Fruit fly (Drosophila melanogaster) whole organism, adult: ENCODE data around the gene mnb.

Source experiments
- CG11617 ChIP-seq: fragments of 200-800 bp; sonication (Bioruptor generic); optimal IDR thresholded peaks from 2 replicates; lab custom pipeline; 2017; ENCODE audit warnings: mild to moderate bottlenecking, missing biosample characterization, missing genetic modification reagents, missing genetic modification characterization
- CG12768 ChIP-seq: fragments of 200-800 bp; sonication (Bioruptor generic); optimal IDR thresholded peaks from 2 replicates; lab custom pipeline; 2017; ENCODE audit warnings: missing biosample characterization, missing genetic modification characterization, mild to moderate bottlenecking, moderate library complexity, missing genetic modification reagents
- CG14711 ChIP-seq: fragments of 200-800 bp; sonication (Bioruptor generic); optimal IDR thresholded peaks from 2 replicates; lab custom pipeline; 2018; ENCODE audit warnings: missing biosample characterization, mild to moderate bottlenecking, missing genetic modification characterization, moderate library complexity
- CG1620 ChIP-seq: fragments of 200-800 bp; sonication (Bioruptor generic); optimal IDR thresholded peaks from 2 replicates; lab custom pipeline; 2016; ENCODE audit warnings: missing biosample characterization, missing genetic modification characterization
- CG33017 ChIP-seq: fragments of 200-800 bp; sonication (Bioruptor generic); optimal IDR thresholded peaks from 2 replicates; lab custom pipeline; 2018; ENCODE audit warnings: missing biosample characterization, mild to moderate bottlenecking, missing genetic modification characterization, moderate library complexity
- CG5204 ChIP-seq: fragments of 200-800 bp; sonication (Bioruptor generic); optimal IDR thresholded peaks from 2 replicates; lab custom pipeline; 2016; ENCODE audit warnings: missing biosample characterization, missing genetic modification characterization
- CG7045 ChIP-seq: fragments of 200-800 bp; sonication (Bioruptor generic); optimal IDR thresholded peaks from 2 replicates; lab custom pipeline; 2017; ENCODE audit warnings: missing biosample characterization, mild to moderate bottlenecking, missing genetic modification characterization
- CG7101 ChIP-seq: fragments of 200-800 bp; sonication (Bioruptor generic); optimal IDR thresholded peaks from 2 replicates; lab custom pipeline; 2018; ENCODE audit warnings: missing biosample characterization, mild to moderate bottlenecking, missing genetic modification characterization, moderate library complexity
- Clk ChIP-seq: fragments of 200-800 bp; sonication (Bioruptor generic); optimal IDR thresholded peaks from 2 replicates; lab custom pipeline; 2017; ENCODE audit warnings: missing biosample characterization, missing genetic modification characterization
- Crg-1 ChIP-seq: fragments of 200-800 bp; sonication (Bioruptor generic); optimal IDR thresholded peaks from 2 replicates; lab custom pipeline; 2016; ENCODE audit warnings: missing biosample characterization, missing genetic modification characterization
- Hr96 ChIP-seq: fragments of 200-800 bp; sonication (Bioruptor generic); optimal IDR thresholded peaks from 2 replicates; lab custom pipeline; 2016; ENCODE audit warnings: missing biosample characterization, missing genetic modification characterization
- Mnt ChIP-seq: fragments of 200-800 bp; sonication (Bioruptor generic); optimal IDR thresholded peaks from 2 replicates; lab custom pipeline; 2016; ENCODE audit warnings: missing biosample characterization, mild to moderate bottlenecking, missing genetic modification characterization
- bab1 ChIP-seq: fragments of 200-800 bp; sonication (Bioruptor generic); optimal IDR thresholded peaks from 3 replicates; lab custom pipeline; 2019; ENCODE audit warnings: missing biosample characterization, mild to moderate bottlenecking, missing genetic modification characterization, moderate library complexity
- cic ChIP-seq: fragments of 200-800 bp; sonication (Bioruptor generic); optimal IDR thresholded peaks from 2 replicates; lab custom pipeline; 2017; ENCODE audit warnings: missing biosample characterization, mild to moderate bottlenecking, missing genetic modification characterization, moderate library complexity
- cnc ChIP-seq, 2 experiments: fragments of >200 bp; optimal IDR thresholded peaks; 2 replicates each; lab custom pipeline; 2017
- kay ChIP-seq: fragments of 200-800 bp; sonication (Bioruptor generic); peaks from one replicate; lab custom pipeline; 2016; ENCODE audit warnings: missing biosample characterization, missing genetic modification characterization, borderline replicate concordance
- ovo ChIP-seq: fragments of 200-800 bp; sonication (Bioruptor generic); optimal IDR thresholded peaks from 2 replicates; lab custom pipeline; 2016; ENCODE audit warnings: missing biosample characterization, missing genetic modification characterization
- pad ChIP-seq: fragments of 200-800 bp; sonication (Bioruptor generic); optimal IDR thresholded peaks from 3 replicates; lab custom pipeline; 2017; ENCODE audit warnings: missing biosample characterization, missing genetic modification characterization, mild to moderate bottlenecking, moderate library complexity, missing genetic modification reagents
- tj ChIP-seq: fragments of 200-800 bp; sonication (Bioruptor generic); optimal IDR thresholded peaks from 3 replicates; lab custom pipeline; 2017; ENCODE audit warnings: missing biosample characterization, mild to moderate bottlenecking, missing genetic modification characterization, moderate library complexity
- toe ChIP-seq: fragments of 200-800 bp; sonication (Bioruptor generic); optimal IDR thresholded peaks from 2 replicates; lab custom pipeline; 2016; ENCODE audit warnings: missing biosample characterization, missing genetic modification characterization

Gene mnb

dm6 chrX:17881138-17882121 is 5.6 kb downstream of the mnb start:
- TF ChIP-seq pad (GFP tag; lab: Kevin White, UChicago) (peak; percentile 45), Clk (no peak), cnc (optimal IDR thresholded peaks at IDR 0.05; lab: Kevin White, UChicago) (no peak), toe (no peak), tj (peak; percentile 84), CG7101 (tag; lab: Kevin White, UChicago) (peak; percentile 73), Mnt (GFP tag; lab: Kevin White, UChicago) (peak; percentile 18), Crg-1 (GFP tag; lab: Kevin White, UChicago) (peak; percentile 24), CG1620 (GFP tag; lab: Kevin White, UChicago) (peak; percentile 33), CG5204 (peak; percentile 41), bab1 (GFP tag; lab: Kevin White, UChicago) (peak; percentile 81), kay (GFP tag; lab: Kevin White, UChicago) (peak; percentile 50), CG14711 (tag; lab: Kevin White, UChicago) (peak; percentile 69), ovo (GFP tag; lab: Kevin White, UChicago) (peak; percentile 7), CG33017 (tag; lab: Kevin White, UChicago) (peak; percentile 40), cic (GFP tag; lab: Kevin White, UChicago) (no peak)

- peak; percentile 90 for TF ChIP-seq CG7045 (GFP tag; lab: Kevin White, UChicago)
- peak; percentile 89 for TF ChIP-seq CG11617 (GFP tag; lab: Kevin White, UChicago)
- peak; percentile 97 for TF ChIP-seq Hr96 (GFP tag; lab: Kevin White, UChicago)
- peak; percentile 84 for TF ChIP-seq tj
- peak; percentile 44 for TF ChIP-seq ovo (GFP tag; lab: Kevin White, UChicago)
- peak; percentile 90 for TF ChIP-seq CG5204
- peak; percentile 98 for TF ChIP-seq CG7101 (tag; lab: Kevin White, UChicago)
- TF ChIP-seq CG12768 = peak; percentile 90
- peak; percentile 94 for TF ChIP-seq Mnt (GFP tag; lab: Kevin White, UChicago)
- TF ChIP-seq Clk = peak; percentile 80
- TF ChIP-seq cic (GFP tag; lab: Kevin White, UChicago) = peak; percentile 57
- peak; percentile 84 for TF ChIP-seq pad (GFP tag; lab: Kevin White, UChicago)
- peak; percentile 89 for TF ChIP-seq CG1620 (GFP tag; lab: Kevin White, UChicago)
- TF ChIP-seq Crg-1 (GFP tag; lab: Kevin White, UChicago) = peak; percentile 94
- TF ChIP-seq CG14711 (tag; lab: Kevin White, UChicago) = peak; percentile 91
- peak; percentile 85 for TF ChIP-seq kay (GFP tag; lab: Kevin White, UChicago)
- peak; percentile 90 for TF ChIP-seq toe
- TF ChIP-seq cnc (optimal IDR thresholded peaks at IDR 0.05; lab: Kevin White, UChicago) = no peak
- TF ChIP-seq CG33017 (tag; lab: Kevin White, UChicago) = peak; percentile 94
- TF ChIP-seq bab1 (GFP tag; lab: Kevin White, UChicago) = peak; percentile 87
These were observed 6.6 kb downstream of the mnb start for dm6 chrX:17880269-17880889.

DNA sequence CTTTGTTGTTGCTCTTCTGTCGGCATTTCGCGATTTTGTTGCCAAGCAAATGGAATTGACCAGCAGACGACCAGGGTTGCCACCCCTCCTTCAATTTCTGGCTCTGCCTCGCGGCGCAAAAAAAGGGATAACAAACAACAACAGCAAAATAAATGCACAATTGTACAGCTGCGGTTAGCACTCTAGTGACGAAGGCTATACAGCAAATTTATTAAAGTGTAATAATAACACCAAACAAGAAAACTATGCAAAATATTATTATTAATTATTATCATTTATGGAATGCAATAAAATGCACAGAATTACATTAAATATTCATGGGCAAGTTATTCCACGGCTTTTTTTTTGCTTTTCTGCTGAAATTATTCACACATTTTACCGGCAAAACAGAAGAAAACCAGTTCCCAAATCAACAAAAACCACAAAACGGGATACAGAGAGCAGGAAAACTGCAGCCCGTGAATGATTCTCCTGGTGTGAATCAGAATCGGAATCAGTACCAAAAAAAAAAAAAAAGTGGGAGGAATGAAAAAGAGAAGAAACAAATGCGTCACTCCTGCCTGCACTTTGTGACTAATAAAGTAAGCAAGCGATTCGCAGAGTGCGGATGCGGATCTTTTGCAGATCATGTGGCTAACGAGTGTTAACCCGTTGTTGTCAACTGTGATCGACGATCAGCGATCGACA is 7.7 kb downstream of the mnb start:
- TF ChIP-seq pad (GFP tag; lab: Kevin White, UChicago) (peak; percentile 16), CG7101 (tag; lab: Kevin White, UChicago) (peak; percentile 5), kay (GFP tag; lab: Kevin White, UChicago) (peak; percentile 32), CG12768 (no peak), toe (no peak), CG14711 (tag; lab: Kevin White, UChicago) (peak; percentile 57)

dm6 chrX:17878632-17879033 is 8.4 kb downstream of the mnb start:
- TF ChIP-seq Clk (no peak), CG1620 (GFP tag; lab: Kevin White, UChicago) (no peak), Crg-1 (GFP tag; lab: Kevin White, UChicago) (no peak), Mnt (GFP tag; lab: Kevin White, UChicago) (peak; percentile 50), bab1 (GFP tag; lab: Kevin White, UChicago) (peak; percentile 38), tj (no peak), CG12768 (peak; percentile 46), toe (peak; percentile 10), CG11617 (GFP tag; lab: Kevin White, UChicago) (peak; percentile 3), CG5204 (no peak), ovo (GFP tag; lab: Kevin White, UChicago) (no peak), CG33017 (tag; lab: Kevin White, UChicago) (no peak), cnc (optimal IDR thresholded peaks at IDR 0.05; lab: Kevin White, UChicago) (no peak), cic (GFP tag; lab: Kevin White, UChicago) (peak; percentile 46), Hr96 (GFP tag; lab: Kevin White, UChicago) (no peak), pad (GFP tag; lab: Kevin White, UChicago) (no peak)

DNA sequence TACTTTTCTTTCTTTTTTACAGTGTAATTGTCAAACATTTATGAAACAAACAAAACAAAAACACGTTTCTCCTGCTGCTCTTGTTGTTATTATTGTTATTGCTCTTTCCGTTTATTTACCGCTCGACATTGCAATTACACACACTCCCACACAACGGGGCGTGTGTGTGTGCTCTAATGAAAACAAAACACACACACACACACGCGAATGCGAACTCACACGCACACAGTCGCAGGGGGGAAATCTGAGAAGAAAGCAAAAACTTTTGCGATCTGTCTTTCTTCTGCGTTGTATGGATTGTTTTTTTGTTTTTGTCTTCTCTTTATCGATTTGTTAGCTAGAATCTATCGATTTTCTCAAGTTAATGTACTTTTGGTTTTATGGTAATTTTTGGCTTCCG is 9.0 kb downstream of the mnb start:
- no peak for TF ChIP-seq CG5204
- peak; percentile 83 for TF ChIP-seq kay (GFP tag; lab: Kevin White, UChicago)
